Worm (Caenorhabditis elegans) whole organism, L3 larva: ENCODE results near the gene crls-1.
A peak's percentile ranks its signal among the peaks of the same experiment; 100 is the strongest.

Source experiments
- R02D3.7 ChIP-seq: fragments of 150-350 bp; optimal IDR thresholded peaks from 2 replicates; lab custom pipeline; 2014; ENCODE audit warnings: missing biosample characterization, missing genetic modification characterization
- ZK546.5 ChIP-seq: sonication (generic microtip); optimal IDR thresholded peaks from 2 replicates; lab custom pipeline; 2017; ENCODE audit warnings: missing biosample characterization, missing genetic modification characterization
- aly-2 ChIP-seq: fragments of 150-350 bp; optimal IDR thresholded peaks from 2 replicates; lab custom pipeline; 2014; ENCODE audit warnings: missing biosample characterization, missing genetic modification characterization
- ama-1 ChIP-seq: fragments of 150-350 bp; optimal IDR thresholded peaks from 2 replicates; lab custom pipeline; 2018
- ceh-16 ChIP-seq: sonication (generic microtip); optimal IDR thresholded peaks from 2 replicates; lab custom pipeline; 2017; ENCODE audit warnings: missing biosample characterization, missing genetic modification characterization
- ceh-28 ChIP-seq: fragments of 150-350 bp; optimal IDR thresholded peaks from 2 replicates; lab custom pipeline; 2014; ENCODE audit warnings: missing biosample characterization, missing genetic modification reagents, missing genetic modification characterization
- ceh-82 ChIP-seq: fragments of 150-350 bp; optimal IDR thresholded peaks from 2 replicates; lab custom pipeline; 2014; ENCODE audit warnings: missing biosample characterization, missing genetic modification characterization
- ceh-9 ChIP-seq: sonication (generic microtip); optimal IDR thresholded peaks from 2 replicates; lab custom pipeline; 2018; ENCODE audit warnings: missing biosample characterization, missing genetic modification characterization
- daf-12 ChIP-seq: fragments of 150-350 bp; optimal IDR thresholded peaks from 2 replicates; lab custom pipeline; 2014; ENCODE audit warnings: missing biosample characterization, missing genetic modification reagents, missing genetic modification characterization
- egl-27 ChIP-seq: sonication (generic microtip); optimal IDR thresholded peaks from 4 replicates; lab custom pipeline; 2017; ENCODE audit warnings: missing biosample characterization, missing genetic modification reagents, missing genetic modification characterization
- egl-5 ChIP-seq: fragments of 150-350 bp; optimal IDR thresholded peaks from 2 replicates; lab custom pipeline; 2017; ENCODE audit warnings: missing biosample characterization, missing genetic modification reagents, missing genetic modification characterization, inconsistent platforms
- elt-1 ChIP-seq: fragments of 150-350 bp; optimal IDR thresholded peaks from 2 replicates; lab custom pipeline; 2014; ENCODE audit warnings: missing biosample characterization, missing genetic modification characterization
- elt-2 ChIP-seq: sonication (generic microtip); optimal IDR thresholded peaks from 2 replicates; lab custom pipeline; 2016; ENCODE audit warnings: missing genetic modification reagents, mild to moderate bottlenecking, missing genetic modification characterization, missing compliant biosample characterization
- elt-3 ChIP-seq, 3 experiments: fragments of 150-350 bp in 1 of 3; sonication (generic microtip) in 2 of 3; optimal IDR thresholded peaks; 2 replicates in 2 of 3; 4 replicates in 1 of 3; lab custom pipeline; 2014 to 2017; ENCODE audit warnings: missing biosample characterization in 3 of 3, missing genetic modification characterization in 3 of 3
- eor-1 ChIP-seq, 2 experiments: fragments of 150-350 bp; optimal IDR thresholded peaks; 2 replicates each; lab custom pipeline; 2014 to 2018; ENCODE audit warnings: missing biosample characterization in 2 of 2, missing genetic modification characterization in 2 of 2
- fkh-10 ChIP-seq: sonication (generic microtip); optimal IDR thresholded peaks from 2 replicates; lab custom pipeline; 2017; ENCODE audit warnings: missing biosample characterization, missing genetic modification reagents, missing genetic modification characterization
- fkh-2 ChIP-seq: fragments of 150-350 bp; optimal IDR thresholded peaks from 2 replicates; lab custom pipeline; 2014; ENCODE audit warnings: missing biosample characterization, missing genetic modification reagents, missing genetic modification characterization
- fos-1 ChIP-seq: fragments of 150-350 bp; optimal IDR thresholded peaks from 2 replicates; lab custom pipeline; 2014; ENCODE audit warnings: missing biosample characterization, missing genetic modification characterization
- hmg-11 ChIP-seq: sonication (generic microtip); optimal IDR thresholded peaks from 2 replicates; lab custom pipeline; 2016; ENCODE audit warnings: missing genetic modification characterization, missing compliant biosample characterization
- jun-1 ChIP-seq: fragments of 150-350 bp; optimal IDR thresholded peaks from 2 replicates; lab custom pipeline; 2014; ENCODE audit warnings: missing biosample characterization, missing genetic modification reagents, missing genetic modification characterization
- lin-39 ChIP-seq: fragments of 150-350 bp; optimal IDR thresholded peaks from 2 replicates; lab custom pipeline; 2018; ENCODE audit warnings: missing biosample characterization, missing genetic modification reagents, missing genetic modification characterization
- lsy-12 ChIP-seq: sonication (generic microtip); optimal IDR thresholded peaks from 2 replicates; lab custom pipeline; 2016; ENCODE audit warnings: mild to moderate bottlenecking, missing genetic modification characterization, missing compliant biosample characterization
- mdl-1 ChIP-seq: fragments of 150-350 bp; optimal IDR thresholded peaks from 2 replicates; lab custom pipeline; 2014; ENCODE audit warnings: missing biosample characterization, missing genetic modification characterization
- mml-1 ChIP-seq: fragments of 150-350 bp; sonication (generic microtip); optimal IDR thresholded peaks from 3 replicates; lab custom pipeline; 2014; ENCODE audit warnings: missing biosample characterization, missing genetic modification characterization
- nfya-1 ChIP-seq: sonication (generic microtip); optimal IDR thresholded peaks from 2 replicates; lab custom pipeline; 2017; ENCODE audit warnings: missing genetic modification characterization, mild to moderate bottlenecking, missing compliant biosample characterization, antibody characterized with exemption, moderate library complexity; ENCODE audit not compliant: insufficient read depth
- nhr-11 ChIP-seq: fragments of 150-350 bp; optimal IDR thresholded peaks from 2 replicates; lab custom pipeline; 2014; ENCODE audit warnings: missing biosample characterization, missing genetic modification characterization
- nhr-12 ChIP-seq: fragments of 150-350 bp; optimal IDR thresholded peaks from 2 replicates; lab custom pipeline; 2014; ENCODE audit warnings: missing biosample characterization, missing genetic modification characterization
- nhr-23 ChIP-seq: fragments of 150-350 bp; optimal IDR thresholded peaks from 2 replicates; lab custom pipeline; 2014; ENCODE audit warnings: missing biosample characterization, missing genetic modification reagents, missing genetic modification characterization
- nhr-237 ChIP-seq: fragments of 150-350 bp; optimal IDR thresholded peaks from 2 replicates; lab custom pipeline; 2014; ENCODE audit warnings: missing biosample characterization, missing genetic modification characterization
- nhr-28 ChIP-seq: fragments of 150-350 bp; optimal IDR thresholded peaks from 2 replicates; lab custom pipeline; 2014; ENCODE audit warnings: missing biosample characterization, missing genetic modification characterization
- nhr-43 ChIP-seq: sonication (generic microtip); optimal IDR thresholded peaks from 2 replicates; lab custom pipeline; 2016; ENCODE audit warnings: mild to moderate bottlenecking, missing genetic modification characterization, missing compliant biosample characterization; ENCODE audit not compliant: poor library complexity, severe bottlenecking
- nhr-67 ChIP-seq: fragments of 150-350 bp; optimal IDR thresholded peaks from 2 replicates; lab custom pipeline; 2014; ENCODE audit warnings: missing biosample characterization, missing genetic modification characterization
- nhr-76 ChIP-seq: fragments of 150-350 bp; sonication (generic microtip); optimal IDR thresholded peaks from 5 replicates; lab custom pipeline; 2014; ENCODE audit warnings: missing biosample characterization, missing genetic modification characterization
- nhr-77 ChIP-seq: fragments of 150-350 bp; optimal IDR thresholded peaks from 2 replicates; lab custom pipeline; 2014; ENCODE audit warnings: missing biosample characterization, missing genetic modification characterization
- pha-4 ChIP-seq: fragments of 150-350 bp; optimal IDR thresholded peaks from 2 replicates; lab custom pipeline; 2014; ENCODE audit warnings: missing biosample characterization, missing genetic modification reagents, missing genetic modification characterization
- pqm-1 ChIP-seq: fragments of 150-350 bp; optimal IDR thresholded peaks from 2 replicates; lab custom pipeline; 2017; ENCODE audit warnings: missing biosample characterization, missing genetic modification characterization, inconsistent platforms
- sea-2 ChIP-seq: fragments of 150-350 bp; sonication (generic microtip); optimal IDR thresholded peaks from 4 replicates; lab custom pipeline; 2014; ENCODE audit warnings: missing biosample characterization, missing genetic modification reagents, missing genetic modification characterization
- skn-1 ChIP-seq: fragments of 150-350 bp; optimal IDR thresholded peaks from 2 replicates; lab custom pipeline; 2014; ENCODE audit warnings: missing biosample characterization, missing genetic modification characterization
- snpc-4 ChIP-seq: fragments of 150-350 bp; optimal IDR thresholded peaks from 2 replicates; lab custom pipeline; 2014; ENCODE audit warnings: missing biosample characterization, missing genetic modification characterization
- tbx-2 ChIP-seq: sonication (generic microtip); optimal IDR thresholded peaks from 2 replicates; lab custom pipeline; 2016; ENCODE audit warnings: mild to moderate bottlenecking, missing genetic modification characterization, missing compliant biosample characterization
- unc-39 ChIP-seq: sonication (generic microtip); optimal IDR thresholded peaks from 4 replicates; lab custom pipeline; 2017; ENCODE audit warnings: missing biosample characterization, missing genetic modification characterization
- unc-62 ChIP-seq: fragments of 150-350 bp; sonication (generic microtip); optimal IDR thresholded peaks from 4 replicates; lab custom pipeline; 2014; ENCODE audit warnings: missing biosample characterization, missing genetic modification reagents, missing genetic modification characterization
- zag-1 ChIP-seq: fragments of 150-350 bp; optimal IDR thresholded peaks from 2 replicates; lab custom pipeline; 2014; ENCODE audit warnings: missing biosample characterization, missing genetic modification characterization
- ztf-11 ChIP-seq: fragments of 150-350 bp; optimal IDR thresholded peaks from 2 replicates; lab custom pipeline; 2014; ENCODE audit warnings: missing biosample characterization, missing genetic modification characterization
- ztf-4 ChIP-seq: fragments of 150-350 bp; optimal IDR thresholded peaks from 2 replicates; lab custom pipeline; 2014; ENCODE audit warnings: missing biosample characterization, missing genetic modification characterization

The crls-1 gene

DNA sequence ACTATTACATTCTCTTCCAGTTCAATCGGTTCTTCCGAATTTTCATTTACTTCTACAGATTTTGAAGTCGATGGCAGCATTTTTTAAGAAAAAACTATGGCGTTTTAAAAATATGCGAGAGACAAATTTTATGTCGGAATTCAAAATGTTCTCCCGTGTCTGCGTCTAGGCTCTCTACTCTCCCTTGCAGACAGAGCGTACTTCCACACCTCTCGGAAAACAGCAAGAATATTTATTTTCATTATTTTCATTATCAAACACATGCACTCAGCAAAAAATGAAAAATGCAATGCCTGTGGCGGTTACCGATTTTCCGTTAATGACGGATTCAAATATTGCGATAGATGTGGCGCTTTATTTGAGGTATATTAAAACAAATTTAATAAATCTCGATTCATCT lies 14.2 kb downstream of the crls-1 start, which contains the start of the genes ztf-18 and F23H11.2:
ztf-18 (minus strand) TSS at position 188 of the 400 bp plus-strand sequence.
F23H11.2 (plus strand) TSS at position 223 of the 400 bp plus-strand sequence.
- no peak for TF ChIP-seq nhr-28 (tag; lab: Kevin White, UChicago)
- no peak for TF ChIP-seq nhr-67 (tag; lab: Kevin White, UChicago)
- TF ChIP-seq R02D3.7 (tag; lab: Kevin White, UChicago), result no peak
- TF ChIP-seq ZK546.5 (tag; lab: Kevin White, UChicago), result no peak
- TF ChIP-seq nhr-237 (tag; lab: Kevin White, UChicago), result no peak
- no peak for TF ChIP-seq zag-1 (tag; lab: Kevin White, UChicago)
- no peak for TF ChIP-seq ceh-16 (tag; lab: Kevin White, UChicago)
- TF ChIP-seq fos-1, result no peak
- TF ChIP-seq mdl-1 (tag; lab: Kevin White, UChicago), result no peak
- no peak for TF ChIP-seq nhr-77 (tag; lab: Kevin White, UChicago)
- no peak for TF ChIP-seq hmg-11 (tag; lab: Kevin White, UChicago)
- TF ChIP-seq unc-62, result no peak
- no peak for TF ChIP-seq nhr-23 (tag; lab: Kevin White, UChicago)
- no peak for TF ChIP-seq pha-4
- TF ChIP-seq nhr-11, result no peak
- TF ChIP-seq aly-2, result no peak
- TF ChIP-seq skn-1 (tag; lab: Kevin White, UChicago), result no peak
- no peak for TF ChIP-seq eor-1 (tag; optimal IDR thresholded peaks at IDR 0.05; lab: Kevin White, UChicago)
- no peak for TF ChIP-seq tbx-2 (tag; lab: Kevin White, UChicago)

DNA sequence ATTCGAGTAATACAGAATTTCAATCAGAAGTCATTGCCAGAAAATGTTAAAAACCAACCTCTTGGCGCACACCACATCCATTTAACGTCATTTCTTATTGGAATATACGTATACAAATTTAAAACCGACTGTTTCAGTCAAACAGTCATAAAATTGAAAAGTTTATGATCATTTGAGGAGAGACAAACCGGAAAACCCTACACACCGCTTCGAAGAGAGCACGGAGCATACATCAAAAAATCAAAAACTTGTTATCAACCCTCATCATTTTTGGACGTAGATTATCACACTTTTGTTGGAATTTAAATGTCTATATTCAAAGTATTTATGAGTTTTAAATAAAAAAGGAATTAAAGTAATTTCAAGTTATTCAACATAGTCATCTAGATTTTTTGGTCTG lies 18.7 kb downstream of the crls-1 start, which contains the start of gene T24C4.10:
T24C4.10 (minus strand) TSS at position 230 of the 400 bp plus-strand sequence.
- TF ChIP-seq ceh-16 (tag; lab: Kevin White, UChicago) (no peak), egl-27 (tag; lab: Kevin White, UChicago) (no peak), pqm-1 (peak; percentile 48), elt-2 (peak; percentile 62), nhr-11 (no peak), snpc-4 (tag; lab: Kevin White, UChicago) (no peak)

DNA sequence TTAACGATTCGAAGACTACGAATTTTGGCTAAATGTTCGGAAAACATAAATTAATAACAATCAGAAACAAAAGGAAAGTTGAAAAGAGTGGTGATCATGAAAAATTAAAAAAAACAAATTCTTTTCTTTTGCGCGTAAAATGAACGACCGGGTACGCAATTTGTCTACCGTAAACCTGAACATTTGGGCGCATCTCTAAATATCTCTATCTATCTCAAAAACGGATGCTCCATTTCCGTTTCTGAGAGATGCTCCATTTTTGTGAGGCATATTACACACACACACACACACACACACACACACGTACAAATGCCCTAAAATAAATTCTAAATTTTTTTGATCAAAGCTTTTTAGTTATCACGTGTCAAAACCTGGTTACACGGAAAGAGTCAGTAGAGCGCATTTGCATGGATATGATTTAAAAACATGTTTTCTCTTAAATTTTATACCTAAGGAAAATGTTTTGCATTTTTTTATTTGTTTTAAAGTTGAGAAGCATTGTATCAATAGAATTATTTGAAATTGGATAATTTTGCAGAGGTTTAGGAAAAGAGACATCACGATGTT lies 20.6 kb downstream of the crls-1 start:
- TF ChIP-seq fkh-2 (no peak), nfya-1 (tag; lab: Kevin White, UChicago) (peak; percentile 19), R02D3.7 (tag; lab: Kevin White, UChicago) (no peak), egl-27 (tag; lab: Kevin White, UChicago) (no peak), lin-39 (no peak), fos-1 (no peak), pha-4 (no peak), ceh-9 (no peak)

DNA sequence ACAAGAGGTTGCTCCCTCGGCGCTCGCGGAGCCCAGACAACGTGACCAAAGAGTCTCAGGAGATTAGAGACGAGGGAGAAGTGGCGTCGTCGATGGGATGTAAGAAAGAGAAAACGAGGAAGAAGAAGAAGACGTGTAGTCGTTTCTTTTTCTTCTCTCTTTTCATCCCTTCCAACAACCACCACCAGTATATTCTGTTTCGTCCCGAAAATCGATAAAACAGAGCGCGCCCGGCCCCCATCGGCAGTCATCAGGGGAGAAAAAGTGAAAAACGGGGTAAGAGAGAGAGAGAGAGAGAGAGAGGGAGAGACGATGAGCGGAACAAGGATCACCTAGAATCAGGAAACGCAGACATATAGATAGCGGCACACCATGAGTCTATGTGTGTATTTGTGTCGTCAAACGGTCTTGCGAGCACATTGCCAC lies 21.8 kb downstream of the crls-1 start:
- TF ChIP-seq tbx-2 (tag; lab: Kevin White, UChicago), result peak; percentile 37
- TF ChIP-seq aly-2, result no peak
- TF ChIP-seq unc-62, result no peak
- TF ChIP-seq nhr-23 (tag; lab: Kevin White, UChicago), result peak; percentile 60
- peak; percentile 45 for TF ChIP-seq ama-1 (lab: Kevin White, UChicago)
- TF ChIP-seq daf-12 (tag; lab: Kevin White, UChicago), result no peak
- no peak for TF ChIP-seq ztf-4
- TF ChIP-seq egl-27 (tag; lab: Kevin White, UChicago), result peak; percentile 50
- no peak for TF ChIP-seq nhr-12
- peak; percentile 33 for TF ChIP-seq fkh-10
- no peak for TF ChIP-seq zag-1 (tag; lab: Kevin White, UChicago)
- TF ChIP-seq nhr-11, result no peak
- TF ChIP-seq sea-2, result peak; percentile 79
- TF ChIP-seq pqm-1, result peak; percentile 8
- no peak for TF ChIP-seq R02D3.7 (tag; lab: Kevin White, UChicago)
- peak; percentile 41 for TF ChIP-seq skn-1 (tag; lab: Kevin White, UChicago)
- no peak for TF ChIP-seq fos-1
- no peak for TF ChIP-seq ceh-82 (tag; lab: Kevin White, UChicago)
- peak; percentile 71 for TF ChIP-seq hmg-11 (tag; lab: Kevin White, UChicago)
- TF ChIP-seq nfya-1 (tag; lab: Kevin White, UChicago), result peak; percentile 82
- no peak for TF ChIP-seq unc-39 (tag; lab: Kevin White, UChicago)
- TF ChIP-seq eor-1 (tag; optimal IDR thresholded peaks at IDR 0.05; lab: Kevin White, UChicago), result no peak
- peak; percentile 89 for TF ChIP-seq ceh-28 (tag; lab: Kevin White, UChicago)
- no peak for TF ChIP-seq nhr-43 (tag; lab: Kevin White, UChicago)
- peak; percentile 46 for TF ChIP-seq pha-4
- TF ChIP-seq nhr-28 (tag; lab: Kevin White, UChicago), result no peak
- TF ChIP-seq lsy-12 (tag; lab: Kevin White, UChicago), result no peak
- TF ChIP-seq jun-1 (tag; lab: Kevin White, UChicago), result peak; percentile 31
- TF ChIP-seq nhr-76 (tag; lab: Kevin White, UChicago), result no peak
- TF ChIP-seq ceh-16 (tag; lab: Kevin White, UChicago), result no peak
- TF ChIP-seq mml-1 (tag; lab: Kevin White, UChicago), result no peak
- TF ChIP-seq snpc-4 (tag; lab: Kevin White, UChicago), result peak; percentile 76
- TF ChIP-seq egl-5 (tag; lab: Kevin White, UChicago), result peak; percentile 60
- TF ChIP-seq ztf-11, result no peak
- TF ChIP-seq elt-1 (tag; lab: Kevin White, UChicago), result no peak
- TF ChIP-seq elt-3 (tag; optimal IDR thresholded peaks at IDR 0.05; lab: Kevin White, UChicago), result no peak
